Worm (Caenorhabditis elegans): ENCODE results near the gene ilcr-1.

DNA sequence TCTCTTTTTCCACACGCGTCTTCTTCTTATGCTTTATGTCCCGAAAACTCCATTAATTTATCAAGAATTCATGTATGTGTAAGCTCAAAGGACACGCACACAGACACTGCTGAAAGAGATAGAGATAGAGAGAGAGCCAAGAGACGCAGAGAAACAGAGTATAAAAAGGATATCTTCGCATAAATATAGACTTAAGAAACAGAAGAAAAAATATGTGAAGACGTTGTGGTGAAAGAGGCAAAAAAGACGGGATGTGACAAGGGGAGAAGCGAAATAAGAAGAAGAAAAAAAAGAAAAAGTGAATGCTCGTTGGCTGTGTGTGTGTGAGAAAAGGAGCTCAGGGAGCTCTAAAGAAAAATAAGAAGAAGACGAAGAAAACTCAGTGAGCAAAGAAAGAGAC is 15.5 kb upstream of the ilcr-1 start:
- no peak for TF ChIP-seq F13C5.2 (tag; optimal IDR thresholded peaks at IDR 0.05)
- no peak for TF ChIP-seq ama-1 (optimal IDR thresholded peaks at IDR 0.05)
- TF ChIP-seq sea-1 (GFP tag; conservative IDR thresholded peaks at IDR 0.05) = no peak
- TF ChIP-seq tbx-11 (GFP tag; IDR thresholded peaks at IDR 0.05) = no peak
- TF ChIP-seq pes-1 (GFP tag; IDR thresholded peaks at IDR 0.05) = no peak
- TF ChIP-seq flt-1 (GFP tag; IDR thresholded peaks at IDR 0.05) = no peak
- no peak for TF ChIP-seq hmbx-1 (tag; optimal IDR thresholded peaks at IDR 0.05)
- no peak for TF ChIP-seq ceh-36 (tag; optimal IDR thresholded peaks at IDR 0.05)
- TF ChIP-seq ceh-13 (GFP tag; optimal IDR thresholded peaks at IDR 0.05) = no peak
- TF ChIP-seq ets-7 (tag; optimal IDR thresholded peaks at IDR 0.05) = no peak
- TF ChIP-seq hnd-1 (tag; optimal IDR thresholded peaks at IDR 0.05) = no peak
- no peak for TF ChIP-seq hmg-4 (GFP tag; optimal IDR thresholded peaks at IDR 0.05)
- no peak for TF ChIP-seq tra-4 (tag; optimal IDR thresholded peaks at IDR 0.05)
